Fruit fly (Drosophila melanogaster) whole organism: Measurements from ENCODE around the gene AdamTS-A.

ENCODE experiments used
- CG8478 ChIP-seq: fragments of >200 bp; optimal IDR thresholded peaks from 2 replicates; lab custom pipeline; 2018; ENCODE audit warnings: inconsistent platforms
- EcR ChIP-seq, 2 experiments: fragments of >200 bp; optimal IDR thresholded peaks; 2 replicates each; lab custom pipeline; 2017; ENCODE audit warnings: missing biosample characterization in 2 of 2, missing genetic modification characterization in 2 of 2, missing genetic modification reagents in 2 of 2
- pan ChIP-seq: fragments of >200 bp; optimal IDR thresholded peaks from 2 replicates; lab custom pipeline; 2017
- psq ChIP-seq: fragments of >200 bp; optimal IDR thresholded peaks from 2 replicates; lab custom pipeline; 2017
- usp ChIP-seq: fragments of >200 bp; optimal IDR thresholded peaks from 2 replicates; lab custom pipeline; 2017; ENCODE audit warnings: missing biosample characterization, missing genetic modification characterization, mixed read lengths

DNA sequence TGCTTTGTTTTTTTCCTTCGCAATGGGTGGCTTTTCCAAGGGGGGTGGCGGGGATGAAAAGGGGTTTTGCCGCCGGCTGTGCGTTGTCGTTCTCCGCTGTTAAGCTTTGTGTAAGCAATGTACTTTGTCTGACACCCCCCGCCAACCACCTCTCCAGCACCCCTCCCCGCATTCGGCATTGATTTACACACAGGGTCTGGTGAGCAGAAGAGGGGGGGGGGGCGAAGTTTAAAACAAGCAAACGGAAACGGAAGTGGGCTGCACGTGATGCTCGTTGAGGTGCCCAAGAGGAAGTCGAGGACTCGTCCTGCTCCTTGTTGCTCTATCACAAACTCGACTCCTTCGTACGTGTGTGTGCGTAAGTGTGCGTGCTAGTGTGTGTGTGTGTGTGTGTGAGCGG is 41.1 kb upstream of the AdamTS-A start:
- TF ChIP-seq psq (lab: Kevin White, UChicago), result no peak
- no peak for TF ChIP-seq usp (GFP tag; lab: Kevin White, UChicago)
- TF ChIP-seq pan (lab: Kevin White, UChicago), result no peak
- no peak for TF ChIP-seq CG8478
- no peak for TF ChIP-seq EcR (GFP tag; optimal IDR thresholded peaks at IDR 0.05; lab: Kevin White, UChicago)
